Worm (Caenorhabditis elegans): Measurements from ENCODE around the gene vps-26.
"Not testable (repeated sequence)": the region's sequence is repeated elsewhere in the genome, so short reads cannot be mapped to it uniquely, and the experiment has no call there.

vps-26 gene

DNA sequence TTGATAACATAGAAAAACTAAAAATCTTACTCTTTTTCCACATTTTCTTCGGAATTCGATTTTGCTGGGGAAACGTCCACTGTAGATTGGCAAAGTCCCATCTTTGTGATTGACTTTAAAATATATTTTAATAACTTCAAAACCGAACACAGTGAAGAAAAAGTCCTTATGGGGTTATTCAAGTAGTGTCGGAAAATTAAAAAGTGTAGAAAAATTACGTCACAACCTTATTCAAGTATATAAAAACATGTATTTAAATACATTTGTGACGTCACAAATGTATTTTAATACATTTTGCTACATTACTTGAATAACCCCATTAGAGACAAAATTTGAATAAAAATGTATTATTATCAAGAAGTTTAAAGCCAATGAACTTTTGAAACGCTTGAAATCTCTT lies 28.8 kb downstream of the vps-26 start, which contains the start of gene F49C12.7:
Gene F49C12.7, minus strand, starts transcription at position 101 of the 400 bp plus-strand sequence.
- TF ChIP-seq ztf-11, skn-1, lin-15B (tag; optimal IDR thresholded peaks at IDR 0.05): not testable (repeated sequence)

DNA sequence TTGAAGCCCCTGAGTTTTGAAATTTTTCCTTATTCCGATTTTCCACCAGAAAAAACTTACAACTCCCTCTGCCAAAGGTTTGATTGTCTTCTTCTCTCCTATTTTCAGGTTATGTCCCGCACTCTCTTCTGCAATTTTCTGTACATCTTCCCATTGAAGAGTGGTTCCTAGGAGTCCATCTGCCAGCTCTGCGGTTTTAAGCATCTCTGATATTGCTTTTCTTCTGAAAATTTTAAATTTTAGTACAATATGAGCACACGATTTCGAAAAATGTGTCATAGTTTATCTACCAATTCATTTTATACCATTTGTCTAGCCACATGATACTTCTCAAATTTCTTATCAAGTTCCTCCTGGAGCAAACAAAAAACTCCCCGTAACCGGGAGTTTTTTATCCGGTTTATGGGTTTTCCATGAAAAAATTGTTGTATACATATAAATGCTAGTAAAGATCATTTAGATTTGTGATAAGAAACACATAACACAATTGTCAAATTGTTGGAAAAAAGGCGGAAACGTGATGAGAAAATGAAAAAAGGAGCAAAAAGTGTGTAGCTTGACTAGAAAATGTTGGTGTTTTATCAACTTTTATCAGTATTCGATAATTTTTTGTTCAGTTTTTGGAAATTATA lies 30.5 kb downstream of the vps-26 start:
- TF ChIP-seq mdl-1 (tag; optimal IDR thresholded peaks at IDR 0.05) (no peak), pqm-1 (tag; optimal IDR thresholded peaks at IDR 0.05) (peak; percentile 73), elt-2 (tag; optimal IDR thresholded peaks at IDR 0.05) (peak; percentile 89), pha-4 (tag; optimal IDR thresholded peaks at IDR 0.05) (peak; percentile 3), jun-1 (tag; optimal IDR thresholded peaks at IDR 0.05) (peak; percentile 57)

DNA sequence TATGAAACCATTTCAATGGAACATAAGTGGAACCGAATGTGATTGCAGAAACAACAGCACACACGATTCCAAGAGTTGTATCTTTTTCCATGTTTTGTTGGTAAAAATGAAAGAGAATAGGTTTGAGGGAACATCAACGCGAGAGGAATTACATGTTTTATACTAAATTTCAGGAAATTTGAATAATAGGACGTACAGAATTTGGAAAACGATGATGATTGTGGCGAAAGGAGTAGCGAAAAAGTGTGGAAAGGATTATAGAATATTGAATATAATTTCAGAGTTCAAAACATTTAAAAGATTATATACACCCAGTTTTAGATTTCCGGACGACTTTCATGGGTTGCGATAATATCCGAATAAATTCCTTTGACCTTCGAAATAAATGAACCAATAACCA lies 32.6 kb downstream of the vps-26 start, which contains the start of gene F49C12.6:
Gene F49C12.6, minus strand, starts transcription at position 101 of the 400 bp plus-strand sequence.
- TF ChIP-seq ama-1 (optimal IDR thresholded peaks at IDR 0.05), result no peak
- TF ChIP-seq aly-2 (tag; optimal IDR thresholded peaks at IDR 0.05), result no peak
- TF ChIP-seq elt-1 (tag; optimal IDR thresholded peaks at IDR 0.05), result no peak
- TF ChIP-seq unc-39 (tag; optimal IDR thresholded peaks at IDR 0.05), result no peak

- TF ChIP-seq ceh-28 (tag; optimal IDR thresholded peaks at IDR 0.05), result no peak
- no peak for TF ChIP-seq nhr-23 (tag; optimal IDR thresholded peaks at IDR 0.05)
- TF ChIP-seq ceh-16 (tag; optimal IDR thresholded peaks at IDR 0.05), result no peak
- no peak for TF ChIP-seq elt-3 (tag; optimal IDR thresholded peaks at IDR 0.05)
These were observed 37.0 kb downstream of the vps-26 start, which contains the start of gene F49C12.5 for ce11 chrIV:9304617-9305016. F49C12.5 (plus strand) TSS chrIV:9304917.

ce11 chrIV:9303994-9304393 lies 37.6 kb downstream of the vps-26 start, which contains the start of gene F49C12.4:
F49C12.4 (minus strand) TSS chrIV:9304094.
- TF ChIP-seq ceh-9 (tag; optimal IDR thresholded peaks at IDR 0.05) (no peak), nhr-43 (tag; optimal IDR thresholded peaks at IDR 0.05; ENCODE audit: poor library complexity, severe bottlenecking) (no peak), elt-1 (tag; optimal IDR thresholded peaks at IDR 0.05) (no peak), nhr-25 (tag; optimal IDR thresholded peaks at IDR 0.05) (no peak), sea-2 (GFP tag; optimal IDR thresholded peaks at IDR 0.05) (no peak), ama-1 (optimal IDR thresholded peaks at IDR 0.05) (no peak), hmg-11 (tag; optimal IDR thresholded peaks at IDR 0.05) (no peak), R02D3.7 (tag; optimal IDR thresholded peaks at IDR 0.05) (no peak), aly-2 (tag; optimal IDR thresholded peaks at IDR 0.05) (no peak), pqm-1 (tag; optimal IDR thresholded peaks at IDR 0.05) (no peak), nfya-1 (tag; optimal IDR thresholded peaks at IDR 0.05; ENCODE audit: insufficient read depth) (no peak), nhr-12 (tag; optimal IDR thresholded peaks at IDR 0.05) (no peak), ceh-28 (tag; optimal IDR thresholded peaks at IDR 0.05) (no peak), nhr-67 (tag; optimal IDR thresholded peaks at IDR 0.05) (no peak), nhr-76 (tag; optimal IDR thresholded peaks at IDR 0.05) (no peak), ztf-11 (tag; optimal IDR thresholded peaks at IDR 0.05) (no peak)

DNA sequence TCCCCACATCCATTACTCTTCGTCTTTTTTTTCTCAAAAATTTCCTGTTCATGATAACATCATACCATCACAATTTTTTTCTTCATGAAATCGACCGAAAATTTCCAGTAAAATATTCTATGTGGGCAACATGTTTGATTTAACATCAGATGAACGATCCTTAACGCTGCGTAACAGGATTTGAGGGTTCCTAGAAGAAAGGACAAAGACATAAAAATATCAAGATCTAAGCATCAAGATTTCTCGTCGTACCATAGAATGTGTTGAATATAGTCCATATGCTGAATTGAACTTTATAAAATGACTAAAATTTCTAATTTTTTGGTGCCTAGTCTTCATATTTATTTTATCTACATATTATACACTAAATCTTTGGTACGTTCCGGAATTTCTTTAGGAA lies 41.5 kb downstream of the vps-26 start, which contains the start of gene F49C12.3:
Gene F49C12.3, plus strand, starts transcription at position 301 of the 400 bp plus-strand sequence.
- TF ChIP-seq elt-3 (tag; optimal IDR thresholded peaks at IDR 0.05), result no peak
- no peak for TF ChIP-seq aly-2 (tag; optimal IDR thresholded peaks at IDR 0.05)
- no peak for TF ChIP-seq zag-1 (tag; optimal IDR thresholded peaks at IDR 0.05)
- TF ChIP-seq ama-1 (optimal IDR thresholded peaks at IDR 0.05), result no peak
- TF ChIP-seq nhr-76 (tag; optimal IDR thresholded peaks at IDR 0.05), result no peak
- no peak for TF ChIP-seq nhr-77 (tag; optimal IDR thresholded peaks at IDR 0.05)
- TF ChIP-seq hmg-11 (tag; optimal IDR thresholded peaks at IDR 0.05), result no peak
- no peak for TF ChIP-seq fos-1 (tag; optimal IDR thresholded peaks at IDR 0.05)
- no peak for TF ChIP-seq sea-2 (GFP tag; optimal IDR thresholded peaks at IDR 0.05)
- TF ChIP-seq ceh-9 (tag; optimal IDR thresholded peaks at IDR 0.05), result no peak
- no peak for TF ChIP-seq ztf-11 (tag; optimal IDR thresholded peaks at IDR 0.05)
- TF ChIP-seq jun-1 (tag; optimal IDR thresholded peaks at IDR 0.05), result no peak
- no peak for TF ChIP-seq lin-39 (tag; optimal IDR thresholded peaks at IDR 0.05)
- TF ChIP-seq tbx-2 (tag; optimal IDR thresholded peaks at IDR 0.05), result no peak
- no peak for TF ChIP-seq ceh-16 (tag; optimal IDR thresholded peaks at IDR 0.05)
- TF ChIP-seq nhr-237 (tag; optimal IDR thresholded peaks at IDR 0.05), result no peak
- no peak for TF ChIP-seq skn-1 (tag; optimal IDR thresholded peaks at IDR 0.05)
- no peak for TF ChIP-seq ZK546.5 (tag; optimal IDR thresholded peaks at IDR 0.05)
- no peak for TF ChIP-seq nhr-23 (tag; optimal IDR thresholded peaks at IDR 0.05)
